Fruit fly (Drosophila melanogaster) whole organism: Measurements from ENCODE around the gene CG3223.

Experiments
- Dll ChIP-seq: fragments of >200 bp; optimal IDR thresholded peaks from 2 replicates; lab custom pipeline; 2017
- EcR ChIP-seq, 2 experiments: fragments of >200 bp; optimal IDR thresholded peaks; 2 replicates each; lab custom pipeline; 2017; ENCODE audit warnings: missing biosample characterization in 2 of 2, missing genetic modification characterization in 2 of 2, missing genetic modification reagents in 2 of 2
- pan ChIP-seq: fragments of >200 bp; optimal IDR thresholded peaks from 2 replicates; lab custom pipeline; 2017
- psq ChIP-seq: fragments of >200 bp; optimal IDR thresholded peaks from 2 replicates; lab custom pipeline; 2017

DNA sequence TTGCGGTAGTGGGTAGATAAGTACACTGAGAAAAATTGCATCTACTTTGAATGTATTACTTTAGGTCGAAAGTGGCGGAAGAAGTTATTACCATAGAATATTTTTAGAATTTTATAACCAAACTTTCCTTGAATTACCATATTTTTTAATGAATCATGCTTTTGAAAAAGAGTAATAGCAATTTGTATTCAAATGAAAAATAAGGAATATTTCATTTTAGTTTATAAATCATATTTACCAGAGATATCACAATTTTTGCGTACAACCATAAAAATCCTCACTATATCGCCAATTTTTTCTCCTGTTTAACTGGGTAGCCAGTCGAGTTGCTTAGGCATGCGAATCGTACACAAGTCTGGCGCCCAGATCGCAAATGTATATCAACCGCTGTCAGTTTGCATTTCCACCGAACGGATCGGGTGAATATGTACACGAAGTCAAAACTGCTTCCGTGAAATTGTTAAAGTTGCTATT lies 39.5 kb upstream of the CG3223 start:
- TF ChIP-seq psq (lab: Kevin White, UChicago) (no peak), Dll (lab: Kevin White, UChicago) (no peak), EcR (GFP tag; optimal IDR thresholded peaks at IDR 0.05; lab: Kevin White, UChicago) (no peak), pan (lab: Kevin White, UChicago) (no peak)
